Fruit fly (Drosophila melanogaster) whole organism: ENCODE data around the gene EloA.

ENCODE experiments used
- CG8478 ChIP-seq: fragments of >200 bp; optimal IDR thresholded peaks from 2 replicates; lab custom pipeline; 2018; ENCODE audit warnings: inconsistent platforms
- Dll ChIP-seq: fragments of >200 bp; optimal IDR thresholded peaks from 2 replicates; lab custom pipeline; 2017
- EcR ChIP-seq, 2 experiments: fragments of >200 bp; optimal IDR thresholded peaks; 2 replicates each; lab custom pipeline; 2017; ENCODE audit warnings: missing biosample characterization in 2 of 2, missing genetic modification characterization in 2 of 2, missing genetic modification reagents in 2 of 2
- pan ChIP-seq: fragments of >200 bp; optimal IDR thresholded peaks from 2 replicates; lab custom pipeline; 2017
- psq ChIP-seq: fragments of >200 bp; optimal IDR thresholded peaks from 2 replicates; lab custom pipeline; 2017
- usp ChIP-seq: fragments of >200 bp; optimal IDR thresholded peaks from 2 replicates; lab custom pipeline; 2017; ENCODE audit warnings: missing biosample characterization, missing genetic modification characterization, mixed read lengths

Gene EloA

DNA sequence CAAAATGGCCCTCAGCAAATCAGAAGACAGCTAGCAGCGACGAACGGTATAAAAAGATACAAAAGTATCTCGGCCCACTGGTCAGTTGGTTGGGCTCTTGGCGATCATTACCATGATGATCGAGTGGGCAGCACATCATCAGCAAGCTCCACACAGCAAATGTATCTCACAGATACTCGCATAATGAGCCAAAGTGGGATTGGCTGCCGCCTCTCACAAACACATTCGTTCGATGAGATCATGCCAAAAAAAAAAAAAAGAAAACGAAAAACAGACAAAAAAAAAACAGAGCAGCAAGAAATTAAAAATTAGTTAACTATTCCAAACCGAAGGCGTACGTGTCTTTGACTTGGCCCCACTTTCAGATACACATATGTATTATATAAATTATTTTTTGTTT is 44.8 kb downstream of the EloA start:
- no peak for TF ChIP-seq EcR (GFP tag; optimal IDR thresholded peaks at IDR 0.05; lab: Kevin White, UChicago)

DNA sequence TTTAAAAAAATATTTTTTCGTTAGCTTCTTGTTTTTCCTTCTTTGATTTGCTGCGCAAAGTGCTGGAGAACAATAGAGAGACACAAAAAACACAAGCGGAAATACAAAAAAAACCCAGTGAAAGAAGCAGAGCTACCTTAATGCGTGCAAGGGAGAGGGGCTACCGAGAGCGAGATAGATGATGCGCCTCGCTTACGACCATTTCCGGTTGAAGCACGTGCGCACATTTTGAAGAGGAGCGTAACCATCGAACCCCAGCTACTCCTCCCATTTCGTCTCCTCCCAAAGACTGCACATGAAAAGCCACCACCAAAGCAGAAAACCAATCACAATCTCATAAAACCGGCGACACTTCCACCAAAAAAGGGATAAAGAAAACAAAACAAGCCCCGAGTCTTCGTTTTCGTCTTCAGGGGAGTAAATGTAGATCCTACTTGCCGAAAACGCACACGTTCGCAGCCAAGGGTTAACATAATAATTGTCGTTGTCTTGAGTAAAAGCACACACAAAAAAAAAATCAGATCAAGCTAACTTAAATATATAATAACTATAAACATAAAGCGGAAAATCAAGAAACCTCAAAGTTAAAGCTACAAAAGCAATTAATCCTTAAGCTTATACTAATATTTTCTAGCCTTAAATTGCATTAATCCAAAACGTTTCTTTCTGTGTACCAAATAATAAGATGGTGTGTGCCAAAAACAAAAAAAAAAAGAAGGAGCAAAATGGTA is 45.9 kb downstream of the EloA start:
- TF ChIP-seq usp (no peak), psq (lab: Kevin White, UChicago) (no peak), pan (lab: Kevin White, UChicago) (no peak), Dll (lab: Kevin White, UChicago) (no peak), EcR (GFP tag; optimal IDR thresholded peaks at IDR 0.05; lab: Kevin White, UChicago) (no peak), CG8478 (no peak)

DNA sequence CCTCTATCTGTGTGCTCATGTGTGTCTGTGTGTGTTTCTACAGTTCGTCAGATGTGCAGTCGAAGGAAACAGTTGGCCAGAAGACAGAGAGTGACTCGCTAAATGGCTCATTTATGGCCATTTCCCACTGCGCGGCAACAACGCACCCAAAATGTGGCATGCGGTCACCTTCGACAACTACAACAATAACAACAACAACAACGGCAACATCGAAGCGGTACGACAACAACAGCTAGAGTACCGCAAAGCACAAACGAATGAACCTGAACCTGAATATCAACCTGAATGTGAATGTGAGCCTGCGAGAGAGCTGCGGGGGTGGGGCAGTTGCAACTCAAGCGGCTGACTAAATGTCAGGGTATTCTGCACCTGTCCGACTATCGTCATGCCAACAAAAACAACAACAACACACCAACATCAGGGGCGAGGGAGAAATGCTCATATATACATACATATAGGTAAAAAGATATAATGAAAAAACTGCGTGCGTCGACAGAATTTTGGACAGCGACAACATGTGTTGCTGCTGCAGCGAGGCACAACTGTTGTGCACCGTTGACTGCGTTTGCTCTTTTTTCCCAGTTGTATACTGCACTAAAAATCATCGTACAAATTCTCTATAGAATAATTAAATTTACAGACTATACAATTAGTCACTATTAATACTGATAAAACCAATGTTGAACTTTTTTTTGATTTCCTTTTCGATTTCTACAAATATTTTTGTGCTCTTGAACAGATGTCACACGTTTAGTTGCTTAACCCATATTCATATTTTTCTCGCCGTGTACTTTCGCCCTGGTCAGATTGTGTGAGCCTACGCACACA is 48.9 kb downstream of the EloA start:
- TF ChIP-seq psq (lab: Kevin White, UChicago), result no peak

DNA sequence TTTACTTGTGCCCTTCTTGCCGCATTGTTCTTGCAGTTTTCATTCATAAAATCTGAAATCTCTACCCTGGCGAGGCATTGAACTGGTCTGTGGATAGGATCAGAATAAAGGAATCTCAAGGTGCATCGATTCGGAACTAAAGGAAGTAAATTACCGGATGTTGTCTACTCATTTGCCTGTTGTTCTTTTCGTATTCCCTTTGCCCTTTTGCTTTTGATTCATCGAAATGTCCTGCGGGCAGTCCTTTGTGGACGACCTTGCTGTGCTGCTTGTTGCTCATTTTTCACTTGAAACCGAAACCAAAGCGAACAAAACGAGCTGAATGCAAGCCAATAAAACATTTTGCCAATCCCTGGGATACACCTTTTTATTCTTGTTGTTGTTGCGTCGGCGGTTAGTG is 49.9 kb downstream of the EloA start:
- TF ChIP-seq pan (lab: Kevin White, UChicago) (no peak), Dll (lab: Kevin White, UChicago) (no peak), EcR (GFP tag; optimal IDR thresholded peaks at IDR 0.05; lab: Kevin White, UChicago) (no peak), psq (lab: Kevin White, UChicago) (no peak), CG8478 (no peak)

DNA sequence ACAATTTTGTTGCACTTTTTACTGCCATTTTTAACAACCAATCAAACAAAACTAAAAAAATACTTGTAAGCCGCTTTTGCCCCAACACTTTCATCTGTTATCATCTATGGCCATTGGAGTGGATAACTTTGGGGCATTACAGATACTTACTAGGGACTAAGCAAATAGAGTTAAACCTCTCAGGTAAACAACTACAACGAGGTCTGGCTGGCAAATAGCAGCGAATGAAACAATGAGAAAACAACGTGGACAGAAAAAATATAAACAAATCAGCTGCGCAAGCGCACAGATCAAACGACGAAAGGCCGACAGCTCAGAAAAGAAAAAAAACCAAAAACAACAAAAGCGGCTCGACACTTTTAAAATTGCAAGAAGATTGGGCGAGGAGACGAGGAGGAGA is 50.8 kb downstream of the EloA start:
- TF ChIP-seq CG8478 (no peak), Dll (lab: Kevin White, UChicago) (no peak), usp (no peak), pan (lab: Kevin White, UChicago) (no peak), EcR (GFP tag; optimal IDR thresholded peaks at IDR 0.05; lab: Kevin White, UChicago) (no peak), psq (lab: Kevin White, UChicago) (no peak)

DNA sequence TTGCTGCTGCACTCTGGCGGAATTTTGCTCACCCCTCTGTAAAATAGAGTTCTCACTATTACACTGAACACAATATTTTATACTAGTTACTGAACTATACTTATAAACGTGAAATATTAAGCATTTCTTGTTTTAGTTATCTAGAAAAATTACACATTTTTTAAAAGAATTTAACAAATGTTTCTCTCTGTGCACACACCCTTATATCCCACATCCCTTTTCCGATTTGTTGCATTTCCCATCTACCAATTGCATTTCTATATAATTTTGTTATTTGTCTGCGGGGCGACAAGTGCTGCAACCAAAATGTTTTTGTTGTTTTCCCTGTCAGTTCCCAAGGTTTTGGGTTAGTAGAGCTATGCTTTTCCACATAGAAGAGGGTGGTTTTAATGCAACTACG is 51.9 kb downstream of the EloA start:
- TF ChIP-seq Dll (lab: Kevin White, UChicago) (no peak), pan (lab: Kevin White, UChicago) (no peak), CG8478 (no peak), usp (no peak), psq (lab: Kevin White, UChicago) (no peak), EcR (GFP tag; optimal IDR thresholded peaks at IDR 0.05; lab: Kevin White, UChicago) (no peak)
